Fruit fly (Drosophila melanogaster) whole organism, embryonic: ENCODE measurements around the gene Acat1.

Experiments
- Antp ChIP-seq: fragments of 200-800 bp; sonication (Bioruptor generic); optimal IDR thresholded peaks from 3 replicates; lab custom pipeline; 2016; ENCODE audit warnings: missing biosample characterization, missing genetic modification characterization
- CG10431 ChIP-seq: fragments of 200-800 bp; sonication (Bioruptor generic); optimal IDR thresholded peaks from 3 replicates; lab custom pipeline; 2018; ENCODE audit warnings: missing biosample characterization, mild to moderate bottlenecking, missing genetic modification characterization
- CG10543 ChIP-seq: fragments of 200-800 bp; sonication (Bioruptor generic); optimal IDR thresholded peaks from 3 replicates; lab custom pipeline; 2017; ENCODE audit warnings: missing biosample characterization, mild to moderate bottlenecking, missing genetic modification characterization, moderate library complexity
- CG11085 ChIP-seq: fragments of 200-800 bp; sonication (Bioruptor generic); IDR thresholded peaks from 2 replicates; pipeline ENCODE4 v1.3.6; 2022; ENCODE audit warnings: missing biosample characterization, missing genetic modification characterization
- CG12391 ChIP-seq: fragments of 200-800 bp; sonication (Bioruptor generic); optimal IDR thresholded peaks from 3 replicates; lab custom pipeline; 2018; ENCODE audit warnings: missing biosample characterization, mild to moderate bottlenecking, missing genetic modification characterization, moderate library complexity
- CG14050 ChIP-seq: fragments of 200-800 bp; sonication (Bioruptor generic); IDR thresholded peaks from 3 replicates; pipeline ENCODE4 v1.3.6; 2022; ENCODE audit warnings: missing biosample characterization, missing genetic modification characterization
- CG14667 ChIP-seq: fragments of 200-800 bp; sonication (Bioruptor generic); IDR thresholded peaks from 2 replicates; pipeline ENCODE4 v1.3.6; 2022; ENCODE audit warnings: missing biosample characterization, missing genetic modification characterization
- CG14710 ChIP-seq: fragments of 200-800 bp; sonication (Bioruptor generic); optimal IDR thresholded peaks from 3 replicates; lab custom pipeline; 2019; ENCODE audit warnings: missing biosample characterization, mild to moderate bottlenecking, missing genetic modification characterization, moderate library complexity
- CG15601 ChIP-seq: fragments of 200-800 bp; sonication (Bioruptor generic); optimal IDR thresholded peaks from 3 replicates; lab custom pipeline; 2019; ENCODE audit warnings: missing biosample characterization, mild to moderate bottlenecking, missing genetic modification characterization, moderate library complexity
- CG1603 ChIP-seq: fragments of 200-800 bp; sonication (Bioruptor generic); optimal IDR thresholded peaks from 2 replicates; lab custom pipeline; 2019; ENCODE audit warnings: missing biosample characterization, mild to moderate bottlenecking, missing genetic modification characterization, moderate library complexity
- CG17568 ChIP-seq: fragments of 200-800 bp; sonication (Bioruptor generic); optimal IDR thresholded peaks from 2 replicates; lab custom pipeline; 2018; ENCODE audit warnings: missing biosample characterization, mild to moderate bottlenecking, missing genetic modification characterization, moderate library complexity
- CG17829 ChIP-seq: fragments of 200-800 bp; optimal IDR thresholded peaks from 2 replicates; lab custom pipeline; 2019; ENCODE audit warnings: missing biosample characterization, mild to moderate bottlenecking, missing genetic modification characterization, moderate library complexity
- CG18011 ChIP-seq: fragments of 200-800 bp; sonication (Bioruptor generic); optimal IDR thresholded peaks from 2 replicates; lab custom pipeline; 2017; ENCODE audit warnings: missing biosample characterization, missing genetic modification characterization, mild to moderate bottlenecking, moderate library complexity, missing genotype
- CG18619 ChIP-seq: fragments of 200-800 bp; sonication (Bioruptor generic); optimal IDR thresholded peaks from 3 replicates; lab custom pipeline; 2017; ENCODE audit warnings: missing biosample characterization, mild to moderate bottlenecking, missing genetic modification characterization
- CG2129 ChIP-seq: fragments of 200-800 bp; sonication (Bioruptor generic); IDR thresholded peaks from 2 replicates; pipeline ENCODE4 v1.3.6; 2022; ENCODE audit warnings: missing biosample characterization, missing genetic modification characterization; ENCODE audit not compliant: partially characterized antibody
- CG31441 ChIP-seq: fragments of 200-800 bp; sonication (Bioruptor generic); IDR thresholded peaks from 2 replicates; pipeline ENCODE4 v1.3.6; 2022; ENCODE audit warnings: missing biosample characterization, missing genetic modification characterization
- CG32532 ChIP-seq: fragments of 200-800 bp; sonication (Bioruptor generic); IDR thresholded peaks from 2 replicates; pipeline ENCODE4 v1.3.6; 2022; ENCODE audit warnings: missing biosample characterization, missing genetic modification characterization
- CG3838 ChIP-seq: fragments of 200-800 bp; sonication (Bioruptor generic); optimal IDR thresholded peaks from 3 replicates; lab custom pipeline; 2016; ENCODE audit warnings: missing biosample characterization, missing genetic modification characterization
- CG4282 ChIP-seq: fragments of 200-800 bp; sonication (Bioruptor generic); optimal IDR thresholded peaks from 2 replicates; lab custom pipeline; 2016; ENCODE audit warnings: missing biosample characterization, missing genetic modification characterization
- CG4617 ChIP-seq: fragments of 200-800 bp; sonication (Bioruptor generic); optimal IDR thresholded peaks from 3 replicates; lab custom pipeline; 2016; ENCODE audit warnings: missing biosample characterization, missing genetic modification characterization, borderline replicate concordance
- CG6254 ChIP-seq: fragments of 200-800 bp; sonication (Bioruptor generic); optimal IDR thresholded peaks from 3 replicates; lab custom pipeline; 2017; ENCODE audit warnings: mild to moderate bottlenecking, missing biosample characterization, missing genetic modification reagents, missing genetic modification characterization
- CG8388 ChIP-seq: fragments of 200-800 bp; sonication (Bioruptor generic); optimal IDR thresholded peaks from 2 replicates; lab custom pipeline; 2019; ENCODE audit warnings: missing biosample characterization, mild to moderate bottlenecking, missing genetic modification characterization, moderate library complexity
- CG8478 ChIP-seq: fragments of >200 bp; optimal IDR thresholded peaks from 2 replicates; lab custom pipeline; 2018
- CG9609 ChIP-seq: fragments of 200-800 bp; sonication (Bioruptor generic); optimal IDR thresholded peaks from 3 replicates; lab custom pipeline; 2016; ENCODE audit warnings: missing biosample characterization, missing genetic modification characterization
- CHES-1-like ChIP-seq: fragments of 200-800 bp; sonication (Bioruptor generic); optimal IDR thresholded peaks from 2 replicates; lab custom pipeline; 2016; ENCODE audit warnings: missing biosample characterization, missing genetic modification characterization
- Elba2 ChIP-seq: fragments of 200-800 bp; sonication (Bioruptor generic); optimal IDR thresholded peaks from 3 replicates; lab custom pipeline; 2016; ENCODE audit warnings: missing biosample characterization, missing genetic modification characterization
- Hey ChIP-seq: fragments of 200-800 bp; sonication (Bioruptor generic); optimal IDR thresholded peaks from 3 replicates; lab custom pipeline; 2018; ENCODE audit warnings: missing biosample characterization, mild to moderate bottlenecking, missing genetic modification characterization
- Lim3 ChIP-seq: fragments of 200-800 bp; sonication (Bioruptor generic); IDR thresholded peaks from 2 replicates; pipeline ENCODE4 v1.3.6; 2022; ENCODE audit warnings: missing biosample characterization, missing genetic modification characterization
- Meics ChIP-seq: fragments of 200-800 bp; sonication (Bioruptor generic); optimal IDR thresholded peaks from 2 replicates; lab custom pipeline; 2017; ENCODE audit warnings: missing biosample characterization, mild to moderate bottlenecking, missing genetic modification characterization
- Neu2 ChIP-seq: fragments of 200-800 bp; sonication (Bioruptor generic); optimal IDR thresholded peaks from 3 replicates; lab custom pipeline; 2016; ENCODE audit warnings: missing biosample characterization, missing genetic modification characterization, borderline replicate concordance
- Rfx ChIP-seq: fragments of 200-800 bp; sonication (Bioruptor generic); IDR thresholded peaks from 2 replicates; pipeline ENCODE4 v1.3.6; 2022; ENCODE audit warnings: missing biosample characterization, missing genetic modification characterization
- TFAM ChIP-seq: fragments of 200-800 bp; sonication (Bioruptor generic); optimal IDR thresholded peaks from 2 replicates; lab custom pipeline; 2017; ENCODE audit warnings: missing biosample characterization, missing genetic modification characterization, inconsistent platforms
- al ChIP-seq: fragments of 200-800 bp; sonication (Bioruptor generic); IDR thresholded peaks from 2 replicates; pipeline ENCODE4 v1.3.6; 2022; ENCODE audit warnings: missing biosample characterization, missing genetic modification characterization
- ase ChIP-seq: fragments of 200-800 bp; sonication (Bioruptor generic); IDR thresholded peaks from 3 replicates; pipeline ENCODE4 v1.3.6; 2022; ENCODE audit warnings: missing biosample characterization, missing genetic modification characterization
- caup ChIP-seq: fragments of 200-800 bp; sonication (Bioruptor generic); optimal IDR thresholded peaks from 3 replicates; lab custom pipeline; 2017; ENCODE audit warnings: missing biosample characterization, mild to moderate bottlenecking, missing genetic modification characterization, moderate library complexity; ENCODE audit not compliant: severe bottlenecking
- da ChIP-seq: fragments of 200-800 bp; sonication (Bioruptor generic); optimal IDR thresholded peaks from 2 replicates; lab custom pipeline; 2016; ENCODE audit warnings: missing biosample characterization, missing genetic modification characterization
- danr ChIP-seq: fragments of 200-800 bp; sonication (Bioruptor generic); IDR thresholded peaks from 2 replicates; pipeline ENCODE4 v1.3.6; 2022; ENCODE audit warnings: missing biosample characterization, missing genetic modification characterization
- en ChIP-seq: fragments of 200-800 bp; sonication (Bioruptor generic); optimal IDR thresholded peaks from 2 replicates; lab custom pipeline; 2016; ENCODE audit warnings: missing biosample characterization, missing genetic modification characterization
- fd3F ChIP-seq: fragments of 200-800 bp; sonication (Bioruptor generic); optimal IDR thresholded peaks from 2 replicates; lab custom pipeline; 2018; ENCODE audit warnings: missing biosample characterization, mild to moderate bottlenecking, missing genetic modification characterization, moderate library complexity
- gro ChIP-seq: fragments of 200-800 bp; sonication (Bioruptor generic); optimal IDR thresholded peaks from 2 replicates; lab custom pipeline; 2016; ENCODE audit warnings: missing biosample characterization, missing genetic modification characterization
- hb ChIP-seq: fragments of 200-800 bp; sonication (Bioruptor generic); IDR thresholded peaks from 3 replicates; pipeline ENCODE4 v1.3.6; 2022; ENCODE audit warnings: missing biosample characterization, missing genetic modification characterization; ENCODE audit not compliant: partially characterized antibody
- jigr1 ChIP-seq: fragments of 200-800 bp; sonication (Bioruptor generic); IDR thresholded peaks from 3 replicates; pipeline ENCODE4 v1.3.6; 2022; ENCODE audit warnings: missing biosample characterization, missing genetic modification characterization
- kah ChIP-seq: fragments of 200-800 bp; sonication (Bioruptor generic); optimal IDR thresholded peaks from 2 replicates; lab custom pipeline; 2018; ENCODE audit warnings: missing biosample characterization, mild to moderate bottlenecking, missing genetic modification characterization
- oc ChIP-seq: fragments of 200-800 bp; sonication (Bioruptor generic); optimal IDR thresholded peaks from 2 replicates; lab custom pipeline; 2018; ENCODE audit warnings: missing biosample characterization, mild to moderate bottlenecking, missing genetic modification characterization, moderate library complexity
- psq ChIP-seq: fragments of 200-800 bp; sonication (Bioruptor generic); optimal IDR thresholded peaks from 2 replicates; lab custom pipeline; 2017; ENCODE audit warnings: missing biosample characterization, missing genetic modification characterization
- slp2 ChIP-seq: fragments of 200-800 bp; sonication (Bioruptor generic); optimal IDR thresholded peaks from 2 replicates; lab custom pipeline; 2016; ENCODE audit warnings: missing biosample characterization, missing genetic modification characterization
- sna ChIP-seq: fragments of 200-800 bp; sonication (Bioruptor generic); IDR thresholded peaks from 2 replicates; pipeline ENCODE4 v1.3.6; 2022; ENCODE audit warnings: missing biosample characterization, missing genetic modification characterization; ENCODE audit not compliant: partially characterized antibody
- sr ChIP-seq: fragments of 200-800 bp; sonication (Bioruptor generic); IDR thresholded peaks from 3 replicates; pipeline ENCODE4 v1.3.6; 2022; ENCODE audit warnings: missing biosample characterization, missing genetic modification characterization
- yki ChIP-seq: fragments of >200 bp; optimal IDR thresholded peaks from 3 replicates; lab custom pipeline; 2018

Acat1 gene

dm6 chrX:7901153-7902038, 12.8 kb upstream of the Acat1 start, which contains the start of the genes RpS6 and bys (continued):
- peak; percentile 7 for TF ChIP-seq slp2 (GFP tag; lab: Kevin White, UChicago)
- TF ChIP-seq psq (GFP tag; lab: Kevin White, UChicago): no peak
- TF ChIP-seq fd3F (GFP tag; lab: Kevin White, UChicago): no peak
- peak; percentile 73 for TF ChIP-seq CG32532
- peak; percentile 5 for TF ChIP-seq CHES-1-like (GFP tag; lab: Kevin White, UChicago)
- peak; percentile 20 for TF ChIP-seq CG8388
- 0 out of 3 replicates have a peak, but pooled peaks have one; percentile 37 for TF ChIP-seq sr (GFP tag; lab: Robert Waterston, UW)
- peak; percentile 69 for TF ChIP-seq caup
- TF ChIP-seq Meics (GFP tag; lab: Kevin White, UChicago): peak; percentile 66
- TF ChIP-seq CG4617 (GFP tag; lab: Kevin White, UChicago): peak; percentile 19
- peak; percentile 35 for TF ChIP-seq Antp (GFP tag; lab: Kevin White, UChicago)
- TF ChIP-seq al (GFP tag; lab: Robert Waterston, UW): peak; percentile 38
- peak; percentile 43; the same call in 1 of the 2 replicates for TF ChIP-seq CG31441 (GFP tag; lab: Robert Waterston, UW)
- TF ChIP-seq Hey (tag; lab: Kevin White, UChicago): no peak
- TF ChIP-seq yki (lab: Kevin White, UChicago): no peak
- peak; percentile 11 for TF ChIP-seq CG6254
- TF ChIP-seq CG8478: no peak
- no peak for TF ChIP-seq Neu2 (GFP tag; lab: Kevin White, UChicago)
- TF ChIP-seq sna (GFP tag; lab: Robert Waterston, UW): 0 out of 2 replicates have a peak, but pooled peaks have one; percentile 36
- TF ChIP-seq CG17568 (GFP tag; lab: Kevin White, UChicago): no peak
- peak; percentile 61; the same call in 1 of the 3 replicates for TF ChIP-seq ase (GFP tag; lab: Robert Waterston, UW)
- no peak for TF ChIP-seq da (GFP tag; lab: Kevin White, UChicago)
- TF ChIP-seq Elba2 (GFP tag; lab: Kevin White, UChicago): no peak
- TF ChIP-seq gro (GFP tag; lab: Kevin White, UChicago): peak; percentile 62
- peak; percentile 74 for TF ChIP-seq CG2129 (GFP tag; lab: Robert Waterston, UW)
- peak; percentile 51 for TF ChIP-seq CG10431 (GFP tag; lab: Kevin White, UChicago)
- TF ChIP-seq Lim3 (GFP tag; lab: Robert Waterston, UW): no peak
- TF ChIP-seq CG3838 (GFP tag; lab: Kevin White, UChicago): no peak
- no peak for TF ChIP-seq TFAM
- peak; percentile 55 for TF ChIP-seq CG11085 (GFP tag; lab: Robert Waterston, UW)
- TF ChIP-seq CG14667 (GFP tag; lab: Robert Waterston, UW): peak; percentile 27; the same call in 1 of the 2 replicates
- TF ChIP-seq CG4282: no peak
- peak; percentile 10 for TF ChIP-seq CG15601
- TF ChIP-seq CG10543: peak; percentile 5
- TF ChIP-seq CG14050 (GFP tag; lab: Robert Waterston, UW): no peak; the same call in 2 of the 3 replicates
- peak; percentile 65 for TF ChIP-seq CG14710
- TF ChIP-seq hb: peak; percentile 78
- TF ChIP-seq CG9609 (GFP tag; lab: Kevin White, UChicago): no peak
- peak; percentile 52 for TF ChIP-seq CG18619 (GFP tag; lab: Kevin White, UChicago)
- TF ChIP-seq danr (GFP tag; lab: Robert Waterston, UW): no peak
- TF ChIP-seq jigr1 (GFP tag; lab: Robert Waterston, UW): no peak
- peak; percentile 59 for TF ChIP-seq CG12391 (tag; lab: Kevin White, UChicago)
- TF ChIP-seq CG18011 (GFP tag; lab: Kevin White, UChicago): no peak
- no peak for TF ChIP-seq en
- TF ChIP-seq CG1603 (tag; lab: Kevin White, UChicago): peak; percentile 61
- no peak for TF ChIP-seq oc (tag; lab: Kevin White, UChicago)
- TF ChIP-seq kah (GFP tag; lab: Kevin White, UChicago): peak; percentile 41
- peak; percentile 12 for TF ChIP-seq CG17829 (tag; lab: Kevin White, UChicago)
- peak; percentile 79 for TF ChIP-seq Rfx (GFP tag; lab: Robert Waterston, UW)
